Fruit fly (Drosophila melanogaster): ENCODE data around the gene CG6592.

Gene CG6592

dm6 chr3L:6097270-6097669 is 37.8 kb downstream of the CG6592 start, which contains the start of gene Ets65A:
Gene Ets65A, plus strand, starts transcription at chr3L:6097617.
- TF ChIP-seq kay (GFP tag; ENCODE audit: borderline replicate concordance) (no peak), ovo (GFP tag; optimal IDR thresholded peaks at IDR 0.05) (no peak), CG11617 (GFP tag; optimal IDR thresholded peaks at IDR 0.05) (no peak), CG12768 (GFP tag; optimal IDR thresholded peaks at IDR 0.05) (no peak), bab1 (GFP tag; optimal IDR thresholded peaks at IDR 0.05) (no peak), CG7101 (tag; optimal IDR thresholded peaks at IDR 0.05) (no peak), Crg-1 (GFP tag; optimal IDR thresholded peaks at IDR 0.05) (no peak), CG33017 (tag; optimal IDR thresholded peaks at IDR 0.05) (no peak), Clk (GFP tag; optimal IDR thresholded peaks at IDR 0.05) (no peak), CG5204 (GFP tag; optimal IDR thresholded peaks at IDR 0.05) (no peak), tj (GFP tag; optimal IDR thresholded peaks at IDR 0.05) (no peak), toe (GFP tag; optimal IDR thresholded peaks at IDR 0.05) (no peak), pad (GFP tag; optimal IDR thresholded peaks at IDR 0.05) (no peak)

DNA sequence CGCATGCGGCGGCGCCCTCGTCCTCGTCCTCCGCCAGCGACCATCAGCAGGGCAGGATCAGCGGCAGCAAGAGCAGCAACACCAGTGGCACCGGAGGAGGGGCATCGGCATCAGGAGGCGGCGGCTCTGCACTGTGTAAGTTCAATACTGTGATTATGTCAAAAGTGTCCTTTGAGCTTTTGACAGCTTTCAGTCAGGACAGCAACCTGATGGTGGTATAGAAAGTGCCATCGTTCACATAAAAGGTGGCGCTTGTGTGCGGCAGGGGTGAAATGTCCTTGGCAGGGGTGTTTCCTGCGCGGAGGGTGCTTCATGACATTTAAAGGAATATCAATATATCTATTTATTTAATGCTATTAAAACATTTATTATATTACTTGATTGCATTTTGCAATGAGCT is 44.2 kb downstream of the CG6592 start:
- TF ChIP-seq kay (GFP tag; ENCODE audit: borderline replicate concordance), result no peak
- no peak for TF ChIP-seq CG12768 (GFP tag; optimal IDR thresholded peaks at IDR 0.05)
- no peak for TF ChIP-seq CG11617 (GFP tag; optimal IDR thresholded peaks at IDR 0.05)
- TF ChIP-seq pad (GFP tag; optimal IDR thresholded peaks at IDR 0.05), result no peak
- TF ChIP-seq CG14711 (tag; optimal IDR thresholded peaks at IDR 0.05), result no peak
- no peak for TF ChIP-seq tj (GFP tag; optimal IDR thresholded peaks at IDR 0.05)

DNA sequence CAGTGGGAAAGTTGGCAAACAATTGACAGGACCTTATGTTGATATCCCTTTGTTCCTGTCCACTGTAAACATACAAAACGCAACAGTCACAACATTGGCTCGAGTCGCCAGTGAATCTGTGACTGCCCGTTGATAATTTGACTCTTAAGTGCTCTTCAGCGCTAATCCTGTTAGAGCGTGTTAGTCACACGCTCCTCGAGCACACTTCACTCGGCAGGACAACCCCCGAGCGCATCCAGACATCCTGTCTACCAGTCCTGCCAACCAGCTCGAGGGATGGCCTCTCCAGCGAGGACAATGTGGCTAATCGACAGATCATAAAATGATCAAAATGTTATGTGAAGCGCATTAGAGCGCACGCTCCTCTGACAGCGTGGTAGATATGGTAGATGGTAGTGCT is 45.1 kb downstream of the CG6592 start:
- TF ChIP-seq toe (GFP tag; optimal IDR thresholded peaks at IDR 0.05) (no peak), pad (GFP tag; optimal IDR thresholded peaks at IDR 0.05) (no peak), Hr96 (GFP tag; optimal IDR thresholded peaks at IDR 0.05) (no peak), tj (GFP tag; optimal IDR thresholded peaks at IDR 0.05) (no peak), CG5204 (GFP tag; optimal IDR thresholded peaks at IDR 0.05) (no peak), Clk (GFP tag; optimal IDR thresholded peaks at IDR 0.05) (no peak), CG14711 (tag; optimal IDR thresholded peaks at IDR 0.05) (no peak)

DNA sequence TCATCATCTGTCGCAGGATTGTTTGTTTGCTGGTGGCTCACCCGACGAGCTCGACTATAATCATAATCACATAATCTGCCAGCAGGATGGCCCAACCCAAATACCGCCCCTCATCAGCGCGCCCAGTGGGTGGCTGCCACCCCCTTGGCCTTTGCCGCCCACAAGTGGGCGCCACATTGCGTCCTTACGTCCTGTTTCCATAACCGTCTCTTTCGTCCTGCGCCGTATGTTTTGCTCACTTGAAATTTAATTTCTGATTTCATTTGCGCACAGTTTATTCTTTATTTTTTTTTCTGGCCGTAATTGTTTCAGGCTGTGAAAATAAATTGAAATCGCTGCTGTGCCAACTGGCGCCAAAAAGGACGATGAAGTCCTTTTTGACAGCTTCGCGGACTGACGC is 46.0 kb downstream of the CG6592 start:
- TF ChIP-seq CG1620 (GFP tag; optimal IDR thresholded peaks at IDR 0.05) (no peak), cnc (optimal IDR thresholded peaks at IDR 0.05) (no peak), Clk (GFP tag; optimal IDR thresholded peaks at IDR 0.05) (no peak), cic (GFP tag; optimal IDR thresholded peaks at IDR 0.05) (no peak), CG5204 (GFP tag; optimal IDR thresholded peaks at IDR 0.05) (no peak), kay (GFP tag; ENCODE audit: borderline replicate concordance) (no peak), bab1 (GFP tag; optimal IDR thresholded peaks at IDR 0.05) (no peak), pad (GFP tag; optimal IDR thresholded peaks at IDR 0.05) (no peak), CG14711 (tag; optimal IDR thresholded peaks at IDR 0.05) (no peak), Crg-1 (GFP tag; optimal IDR thresholded peaks at IDR 0.05) (no peak), tj (GFP tag; optimal IDR thresholded peaks at IDR 0.05) (no peak), CG7101 (tag; optimal IDR thresholded peaks at IDR 0.05) (no peak), CG11617 (GFP tag; optimal IDR thresholded peaks at IDR 0.05) (no peak), Hr96 (GFP tag; optimal IDR thresholded peaks at IDR 0.05) (no peak), toe (GFP tag; optimal IDR thresholded peaks at IDR 0.05) (no peak), CG7045 (GFP tag; optimal IDR thresholded peaks at IDR 0.05) (no peak), CG33017 (tag; optimal IDR thresholded peaks at IDR 0.05) (no peak), Mnt (GFP tag; optimal IDR thresholded peaks at IDR 0.05) (no peak), ovo (GFP tag; optimal IDR thresholded peaks at IDR 0.05) (no peak)

DNA sequence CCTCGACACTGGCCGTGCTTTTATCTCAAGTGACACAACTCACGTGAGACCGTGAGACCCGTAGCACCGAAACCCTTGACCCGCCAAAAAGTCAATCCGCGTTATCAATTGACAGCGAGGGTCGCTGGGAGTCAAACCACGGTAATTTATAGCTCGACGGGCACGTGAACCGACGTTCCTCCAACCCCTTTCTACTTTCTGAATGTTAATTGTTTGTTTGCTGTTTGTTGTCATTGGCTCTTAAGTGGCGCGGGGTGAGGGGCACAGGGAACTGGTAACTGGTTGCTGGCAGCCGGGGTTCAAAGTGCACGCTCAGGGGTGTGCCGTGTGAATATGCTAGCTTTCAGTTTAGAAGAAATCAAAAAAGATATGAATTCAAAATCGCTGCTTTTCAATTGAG is 47.3 kb downstream of the CG6592 start:
- no peak for TF ChIP-seq kay (GFP tag; ENCODE audit: borderline replicate concordance)
- no peak for TF ChIP-seq pad (GFP tag; optimal IDR thresholded peaks at IDR 0.05)
- TF ChIP-seq Crg-1 (GFP tag; optimal IDR thresholded peaks at IDR 0.05), result no peak
- TF ChIP-seq toe (GFP tag; optimal IDR thresholded peaks at IDR 0.05), result no peak
- TF ChIP-seq CG11617 (GFP tag; optimal IDR thresholded peaks at IDR 0.05), result no peak
- TF ChIP-seq cnc (optimal IDR thresholded peaks at IDR 0.05), result no peak
- TF ChIP-seq tj (GFP tag; optimal IDR thresholded peaks at IDR 0.05), result no peak
- no peak for TF ChIP-seq CG7045 (GFP tag; optimal IDR thresholded peaks at IDR 0.05)

dm6 chr3L:6108264-6109060 is 49.0 kb downstream of the CG6592 start:
- TF ChIP-seq ovo (GFP tag; optimal IDR thresholded peaks at IDR 0.05) (no peak), CG14711 (tag; optimal IDR thresholded peaks at IDR 0.05) (no peak), pad (GFP tag; optimal IDR thresholded peaks at IDR 0.05) (no peak), cic (GFP tag; optimal IDR thresholded peaks at IDR 0.05) (no peak), kay (GFP tag; ENCODE audit: borderline replicate concordance) (no peak), Mnt (GFP tag; optimal IDR thresholded peaks at IDR 0.05) (no peak), Clk (GFP tag; optimal IDR thresholded peaks at IDR 0.05) (no peak), cnc (optimal IDR thresholded peaks at IDR 0.05) (no peak), Crg-1 (GFP tag; optimal IDR thresholded peaks at IDR 0.05) (no peak), CG12768 (GFP tag; optimal IDR thresholded peaks at IDR 0.05) (no peak), CG7101 (tag; optimal IDR thresholded peaks at IDR 0.05) (no peak), toe (GFP tag; optimal IDR thresholded peaks at IDR 0.05) (no peak)

Measured in whole organism, adult.